Worm (Caenorhabditis elegans) whole organism, late embryonic: ENCODE measurements around the gene F52C12.6.

Experiments used
- C38D4.7 ChIP-seq: fragments of 200-800 bp; sonication (Bioruptor generic); optimal IDR thresholded peaks from 2 replicates; lab custom pipeline; 2018; ENCODE audit warnings: mild to moderate bottlenecking, missing genetic modification characterization, moderate library complexity, missing compliant biosample characterization
- F13H6.1 ChIP-seq: sonication (generic microtip); optimal IDR thresholded peaks from 2 replicates; lab custom pipeline; 2016; ENCODE audit warnings: missing genetic modification characterization, missing compliant biosample characterization
- T23F11.4 ChIP-seq: fragments of 200-800 bp; sonication (Bioruptor generic); optimal IDR thresholded peaks from 2 replicates; lab custom pipeline; 2018; ENCODE audit warnings: mild to moderate bottlenecking, missing genetic modification characterization, missing compliant biosample characterization
- ama-1 ChIP-seq: fragments of 150-350 bp; optimal IDR thresholded peaks from 2 replicates; lab custom pipeline; 2014
- ceh-18 ChIP-seq: sonication (generic microtip); optimal IDR thresholded peaks from 2 replicates; lab custom pipeline; 2016; ENCODE audit warnings: missing genetic modification characterization, missing compliant biosample characterization
- ceh-19 ChIP-seq: fragments of 200-800 bp; sonication (Bioruptor generic); optimal IDR thresholded peaks from 2 replicates; lab custom pipeline; 2018; ENCODE audit warnings: mild to moderate bottlenecking, missing genetic modification characterization, missing compliant biosample characterization
- ceh-22 ChIP-seq: sonication (generic microtip); optimal IDR thresholded peaks from 2 replicates; lab custom pipeline; 2017; ENCODE audit warnings: missing biosample characterization, missing genetic modification characterization
- ceh-30 ChIP-seq: fragments of 150-350 bp; optimal IDR thresholded peaks from 2 replicates; lab custom pipeline; 2014; ENCODE audit warnings: missing biosample characterization, missing genetic modification characterization
- ceh-31 ChIP-seq: sonication (generic microtip); optimal IDR thresholded peaks from 2 replicates; lab custom pipeline; 2016; ENCODE audit warnings: missing genetic modification characterization, missing compliant biosample characterization
- ceh-45 ChIP-seq: fragments of 200-800 bp; sonication (Bioruptor generic); IDR thresholded peaks from 2 replicates; pipeline ENCODE4 v1.3.6; 2022; ENCODE audit warnings: missing genetic modification reagents, missing genetic modification characterization, missing compliant biosample characterization
- ceh-48 ChIP-seq: sonication (generic microtip); optimal IDR thresholded peaks from 2 replicates; lab custom pipeline; 2016; ENCODE audit warnings: missing genetic modification characterization, inconsistent platforms, missing compliant biosample characterization
- dve-1 ChIP-seq: sonication (generic microtip); optimal IDR thresholded peaks from 2 replicates; lab custom pipeline; 2017; ENCODE audit warnings: antibody characterized with exemption, mild to moderate bottlenecking, missing genetic modification characterization, missing compliant biosample characterization
- elt-2 ChIP-seq: sonication (generic microtip); optimal IDR thresholded peaks from 2 replicates; lab custom pipeline; 2016; ENCODE audit warnings: missing genetic modification reagents, missing genetic modification characterization, missing compliant biosample characterization
- ets-4 ChIP-seq: sonication (generic microtip); optimal IDR thresholded peaks from 2 replicates; lab custom pipeline; 2016; ENCODE audit warnings: missing genetic modification characterization, missing compliant biosample characterization
- eyg-1 ChIP-seq: sonication (generic microtip); optimal IDR thresholded peaks from 2 replicates; lab custom pipeline; 2016; ENCODE audit warnings: missing genotype, missing genetic modification characterization, missing compliant biosample characterization
- fkh-10 ChIP-seq: fragments of 150-350 bp; optimal IDR thresholded peaks from 2 replicates; lab custom pipeline; 2014; ENCODE audit warnings: missing biosample characterization, missing genetic modification reagents, missing genetic modification characterization
- gmeb-2 ChIP-seq: sonication (generic microtip); optimal IDR thresholded peaks from 2 replicates; lab custom pipeline; 2016; ENCODE audit warnings: missing genetic modification characterization, inconsistent platforms, missing compliant biosample characterization
- hlh-13 ChIP-seq: fragments of 200-800 bp; sonication (Bioruptor generic); optimal IDR thresholded peaks from 2 replicates; lab custom pipeline; 2018; ENCODE audit warnings: mild to moderate bottlenecking, missing genetic modification characterization, missing compliant biosample characterization
- hlh-15 ChIP-seq: sonication (generic microtip); optimal IDR thresholded peaks from 2 replicates; lab custom pipeline; 2016; ENCODE audit warnings: missing genetic modification characterization, missing compliant biosample characterization
- hlh-30 ChIP-seq: sonication (generic microtip); optimal IDR thresholded peaks from 2 replicates; lab custom pipeline; 2017; ENCODE audit warnings: antibody characterized with exemption, missing genetic modification characterization, missing compliant biosample characterization; ENCODE audit not compliant: insufficient read depth
- lin-11 ChIP-seq: fragments of 200-800 bp; sonication (Bioruptor generic); optimal IDR thresholded peaks from 2 replicates; lab custom pipeline; 2018; ENCODE audit warnings: mild to moderate bottlenecking, missing genetic modification characterization, missing compliant biosample characterization
- mec-3 ChIP-seq: sonication (generic microtip); optimal IDR thresholded peaks from 2 replicates; lab custom pipeline; 2016; ENCODE audit warnings: borderline replicate concordance, missing genetic modification characterization, missing compliant biosample characterization
- nfya-1 ChIP-seq: sonication (generic microtip); optimal IDR thresholded peaks from 2 replicates; lab custom pipeline; 2017; ENCODE audit warnings: missing genetic modification characterization, mild to moderate bottlenecking, missing compliant biosample characterization, antibody characterized with exemption, moderate library complexity
- nhr-232 ChIP-seq: sonication (generic microtip); optimal IDR thresholded peaks from 2 replicates; lab custom pipeline; 2016; ENCODE audit warnings: missing genetic modification characterization, missing compliant biosample characterization
- npax-4 ChIP-seq: sonication (generic microtip); optimal IDR thresholded peaks from 2 replicates; lab custom pipeline; 2016; ENCODE audit warnings: missing genetic modification characterization, missing compliant biosample characterization
- pag-3 ChIP-seq: sonication (generic microtip); optimal IDR thresholded peaks from 2 replicates; lab custom pipeline; 2016; ENCODE audit warnings: missing compliant biosample characterization, missing genetic modification characterization, borderline replicate concordance
- pax-1 ChIP-seq: fragments of 150-350 bp; optimal IDR thresholded peaks from 2 replicates; lab custom pipeline; 2014; ENCODE audit warnings: missing biosample characterization, missing genetic modification characterization
- pha-2 ChIP-seq: sonication (generic microtip); optimal IDR thresholded peaks from 2 replicates; lab custom pipeline; 2017; ENCODE audit warnings: mild to moderate bottlenecking, missing genetic modification characterization, missing compliant biosample characterization
- pha-4 ChIP-seq: fragments of 150-350 bp; optimal IDR thresholded peaks from 2 replicates; lab custom pipeline; 2018; ENCODE audit warnings: missing biosample characterization, missing genetic modification reagents, missing genetic modification characterization
- pqm-1 ChIP-seq: sonication (generic microtip); optimal IDR thresholded peaks from 2 replicates; lab custom pipeline; 2016; ENCODE audit warnings: missing genetic modification characterization, missing compliant biosample characterization
- ref-2 ChIP-seq: sonication (generic microtip); optimal IDR thresholded peaks from 2 replicates; lab custom pipeline; 2016; ENCODE audit warnings: missing genetic modification characterization, missing compliant biosample characterization
- unc-3 ChIP-seq, 2 experiments: fragments of 200-800 bp in 1 of 2; sonication (Bioruptor generic) in 1 of 2; sonication (generic microtip) in 1 of 2; conservative IDR thresholded peaks in 1 of 2; optimal IDR thresholded peaks in 1 of 2; 2 replicates each; pipeline versions ENCODE4 v1.3.6 to Lab custom; 2016 to 2022; ENCODE audit warnings: missing compliant biosample characterization in 2 of 2, missing genetic modification characterization in 2 of 2, missing genetic modification reagents in 1 of 2
- unc-42 ChIP-seq: sonication (generic microtip); optimal IDR thresholded peaks from 2 replicates; lab custom pipeline; 2016; ENCODE audit warnings: missing genotype, missing genetic modification characterization, missing compliant biosample characterization
- unc-86 ChIP-seq: sonication (generic microtip); optimal IDR thresholded peaks from 2 replicates; lab custom pipeline; 2016; ENCODE audit warnings: missing genetic modification characterization, missing compliant biosample characterization

The F52C12.6 gene

DNA sequence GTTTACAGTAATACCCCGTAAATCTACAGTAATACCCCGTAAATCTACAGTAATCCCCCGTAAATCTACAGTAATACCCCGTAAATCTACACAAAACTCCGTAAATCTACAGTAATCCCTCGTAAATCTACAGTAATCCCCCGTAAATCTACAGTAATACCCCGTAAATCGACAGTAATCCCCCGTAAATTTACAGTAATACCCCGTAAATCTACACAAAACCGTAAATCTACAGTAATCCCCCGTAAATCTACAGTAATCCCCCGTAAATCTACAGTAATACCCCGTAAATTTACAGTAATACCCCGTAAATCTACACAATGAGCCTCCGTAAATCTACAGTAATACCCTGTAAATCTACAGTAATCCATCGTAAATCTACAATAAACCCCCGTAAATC, 6.6 kb upstream of the F52C12.6 start:
- TF ChIP-seq dve-1 (tag; lab: Kevin White, UChicago), result peak; percentile 9
- TF ChIP-seq, all 69 proteins: peak for 1; not testable (repeated sequence) for 68

DNA sequence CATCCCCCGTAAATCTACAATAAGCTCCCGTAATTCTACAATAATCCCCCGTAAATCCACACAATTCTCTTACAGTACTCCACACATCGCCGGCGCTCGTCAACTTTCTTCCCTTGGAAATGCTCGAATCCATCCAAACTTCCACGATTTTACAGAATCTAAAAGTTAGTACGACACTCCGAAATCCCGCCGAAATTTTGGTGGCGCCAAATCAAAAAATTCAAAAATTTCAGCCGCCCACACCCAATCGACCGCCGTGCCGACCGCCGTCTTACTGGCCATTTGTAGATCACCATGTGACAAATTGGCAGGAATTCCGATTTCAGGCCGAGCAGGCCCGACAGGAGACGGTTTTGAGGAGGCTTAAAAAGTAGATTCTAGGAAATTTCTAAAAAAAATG, 4.2 kb upstream of the F52C12.6 start:
- no peak for TF ChIP-seq fkh-10 (GFP tag; lab: Kevin White, UChicago)
- TF ChIP-seq pag-3 (tag; lab: Kevin White, UChicago), result no peak
- TF ChIP-seq nhr-232, result no peak
- TF ChIP-seq ets-4, result no peak

DNA sequence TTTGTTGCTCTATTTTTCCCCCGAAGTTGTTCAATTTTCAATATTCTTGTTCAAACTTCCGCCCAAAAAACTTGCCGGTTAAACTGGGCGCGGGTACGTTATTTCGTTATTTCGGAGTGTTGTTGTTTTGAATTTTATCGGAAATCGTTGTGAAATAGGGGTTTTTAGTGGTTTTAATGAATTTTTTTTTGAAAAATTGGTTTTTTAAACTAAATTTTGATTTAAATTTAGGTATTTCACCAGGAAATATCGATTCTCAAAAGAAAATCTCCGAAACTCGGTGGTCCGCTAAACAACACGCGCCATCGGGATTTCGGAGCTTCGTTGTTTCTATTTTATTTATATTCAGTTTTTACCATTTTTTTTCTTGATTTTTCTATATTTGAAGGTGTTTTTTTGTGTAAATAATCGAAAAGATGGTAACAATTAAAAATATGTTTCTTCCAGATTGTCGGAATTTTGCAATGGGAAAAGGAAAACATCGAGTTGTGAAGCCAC, 3.3 kb upstream of the F52C12.6 start, which contains the start of gene F52C12.2:
Gene F52C12.2 (plus strand): TSS at position 448 of the 498 bp plus-strand sequence.
- TF ChIP-seq npax-4 (tag; lab: Kevin White, UChicago) (no peak), unc-42 (peak; percentile 63), unc-86 (tag; lab: Kevin White, UChicago) (peak; percentile 19), ceh-48 (tag; lab: Kevin White, UChicago) (peak; percentile 5), elt-2 (tag; lab: Kevin White, UChicago) (peak; percentile 45)

DNA sequence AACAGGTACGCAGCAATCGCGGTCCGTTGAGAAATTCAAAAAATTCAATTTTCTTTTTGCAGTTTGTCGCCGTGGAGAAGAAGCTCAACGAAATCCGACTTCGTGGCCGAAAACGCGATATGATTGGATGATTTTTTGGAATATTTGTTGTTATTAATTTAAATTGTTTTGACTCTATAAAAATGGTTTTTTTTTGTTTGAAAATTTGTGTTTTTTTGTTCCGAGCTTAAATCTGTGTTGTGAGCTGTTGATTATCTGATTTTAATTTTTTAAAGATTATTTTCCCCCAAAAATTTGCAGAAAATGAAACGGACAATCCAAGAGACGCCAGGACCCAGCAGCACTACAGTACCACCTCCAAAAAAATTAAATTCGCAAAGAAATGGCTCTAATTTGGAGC, 3.0 kb downstream of the F52C12.6 start, which contains the start of gene tdpo-1:
Gene tdpo-1 (plus strand): TSS at position 301 of the 400 bp plus-strand sequence.
- TF ChIP-seq C38D4.7 (GFP tag; lab: Kevin White, UChicago), result no peak

DNA sequence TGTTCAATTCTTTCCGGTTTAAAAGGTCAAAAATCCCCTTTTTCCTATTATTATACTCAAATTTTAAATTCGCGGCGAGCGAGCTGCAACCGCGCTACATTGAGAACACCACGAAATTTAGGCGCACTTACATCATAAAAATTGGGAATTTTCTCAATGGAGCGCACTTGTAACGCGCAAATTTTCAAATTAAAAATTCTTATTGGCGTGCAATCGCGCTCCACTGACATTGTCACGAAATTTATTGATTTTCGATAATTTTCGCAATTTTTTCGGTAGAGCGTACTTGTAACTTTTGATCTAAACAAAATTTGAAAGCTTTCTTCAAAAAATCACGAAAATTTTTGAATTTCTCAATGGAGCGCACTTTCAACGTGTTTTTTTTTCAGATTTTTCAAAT, 6.7 kb downstream of the F52C12.6 start, which contains the start of gene ulp-3:
Gene ulp-3 (plus strand): TSS at position 388 of the 400 bp plus-strand sequence.
- no peak for TF ChIP-seq C38D4.7 (GFP tag; lab: Kevin White, UChicago)
- TF ChIP-seq ceh-19 (GFP tag; lab: Kevin White, UChicago), result no peak
- TF ChIP-seq ceh-22 (tag; lab: Kevin White, UChicago), result no peak
- TF ChIP-seq pqm-1 (tag; lab: Kevin White, UChicago), result no peak
- TF ChIP-seq hlh-30 (tag; lab: Kevin White, UChicago), result no peak
- no peak for TF ChIP-seq F13H6.1
- no peak for TF ChIP-seq nhr-232
- TF ChIP-seq ceh-30 (tag; lab: Kevin White, UChicago), result no peak
- no peak for TF ChIP-seq ets-4
- no peak for TF ChIP-seq pha-4 (tag; lab: Kevin White, UChicago)
- no peak for TF ChIP-seq ref-2 (tag; lab: Kevin White, UChicago)
- TF ChIP-seq ama-1, result no peak
- no peak for TF ChIP-seq ceh-45 (GFP tag; lab: Robert Waterston, UW)
- TF ChIP-seq eyg-1 (tag; lab: Kevin White, UChicago), result no peak
- TF ChIP-seq ceh-18, result no peak
- no peak for TF ChIP-seq pax-1 (tag; lab: Kevin White, UChicago)

DNA sequence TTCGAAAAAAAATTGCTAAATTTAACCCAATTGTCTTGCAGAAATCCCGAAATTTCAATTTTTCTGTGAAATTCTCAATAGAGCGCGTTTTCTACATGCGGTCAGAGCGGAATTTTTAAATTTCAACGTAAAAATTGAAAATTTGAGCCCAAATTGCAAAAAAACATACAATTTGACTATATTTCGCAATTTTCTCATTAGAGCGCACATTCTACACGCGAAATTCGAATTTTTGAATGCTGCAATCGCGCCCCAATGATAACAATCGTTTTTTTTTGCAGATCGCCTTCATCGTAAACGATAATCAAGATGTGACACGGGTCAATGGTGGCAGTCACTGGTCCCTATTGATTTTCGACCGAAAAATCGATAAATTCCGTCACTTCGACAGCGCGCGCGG, 7.5 kb downstream of the F52C12.6 start:
- no peak for TF ChIP-seq unc-3 (GFP tag; conservative IDR thresholded peaks at IDR 0.05; lab: Robert Waterston, UW)
- no peak for TF ChIP-seq unc-3 (tag; optimal IDR thresholded peaks at IDR 0.05; lab: Kevin White, UChicago)
- no peak for TF ChIP-seq ceh-31 (tag; lab: Kevin White, UChicago)
- TF ChIP-seq pha-2 (tag; lab: Kevin White, UChicago), result no peak
- TF ChIP-seq T23F11.4 (GFP tag; lab: Kevin White, UChicago), result no peak
- TF ChIP-seq hlh-15 (tag; lab: Kevin White, UChicago), result no peak
- TF ChIP-seq ets-4, result no peak
- no peak for TF ChIP-seq hlh-13 (GFP tag; lab: Kevin White, UChicago)
- TF ChIP-seq nfya-1 (tag; lab: Kevin White, UChicago), result no peak
- no peak for TF ChIP-seq lin-11
- no peak for TF ChIP-seq mec-3
- no peak for TF ChIP-seq gmeb-2 (tag; lab: Kevin White, UChicago)
- TF ChIP-seq, all 69 proteins: peak for 0
